Worm (Caenorhabditis elegans): ENCODE measurements around the gene C28H8.7.
A peak's percentile ranks its signal among the peaks of the same experiment; 100 is the strongest.

ce11 chrIII:5925724-5926123 is 38.9 kb upstream of the C28H8.7 start, which contains the start of the genes dnc-2 and bcl-7:
- TF ChIP-seq unc-39 (tag; optimal IDR thresholded peaks at IDR 0.05) (no peak), M03D4.4 (tag; optimal IDR thresholded peaks at IDR 0.05) (no peak), lin-13 (tag; optimal IDR thresholded peaks at IDR 0.05) (peak; percentile 9), blmp-1 (tag; optimal IDR thresholded peaks at IDR 0.05) (no peak), unc-62 (GFP tag; optimal IDR thresholded peaks at IDR 0.05) (no peak)
